Worm (Caenorhabditis elegans) whole organism, L3 larva: Measurements from ENCODE around the gene tbg-1.

Experiments
- aly-2 ChIP-seq: fragments of 150-350 bp; optimal IDR thresholded peaks from 2 replicates; lab custom pipeline; 2014; ENCODE audit warnings: missing biosample characterization, missing genetic modification characterization
- daf-12 ChIP-seq: fragments of 150-350 bp; optimal IDR thresholded peaks from 2 replicates; lab custom pipeline; 2014; ENCODE audit warnings: missing biosample characterization, missing genetic modification reagents, missing genetic modification characterization
- elt-2 ChIP-seq: sonication (generic microtip); optimal IDR thresholded peaks from 2 replicates; lab custom pipeline; 2016; ENCODE audit warnings: missing genetic modification reagents, mild to moderate bottlenecking, missing genetic modification characterization, missing compliant biosample characterization
- fos-1 ChIP-seq: fragments of 150-350 bp; optimal IDR thresholded peaks from 2 replicates; lab custom pipeline; 2014; ENCODE audit warnings: missing biosample characterization, missing genetic modification characterization
- nhr-11 ChIP-seq: fragments of 150-350 bp; optimal IDR thresholded peaks from 2 replicates; lab custom pipeline; 2014; ENCODE audit warnings: missing biosample characterization, missing genetic modification characterization
- unc-39 ChIP-seq: sonication (generic microtip); optimal IDR thresholded peaks from 4 replicates; lab custom pipeline; 2017; ENCODE audit warnings: missing biosample characterization, missing genetic modification characterization

- TF ChIP-seq aly-2 (no peak), daf-12 (tag; lab: Kevin White, UChicago) (no peak), nhr-11 (tag; lab: Kevin White, UChicago) (no peak), unc-39 (no peak), fos-1 (no peak), elt-2 (tag; lab: Kevin White, UChicago) (no peak)
Measured at ce11 chrIII:9642110-9642509, 13.2 kb upstream of the tbg-1 start.
